Fruit fly (Drosophila melanogaster): ENCODE data around the gene CG13373.

- TF ChIP-seq Gug (GFP tag; IDR thresholded peaks at IDR 0.05), result no peak
- TF ChIP-seq fd85E (GFP tag; optimal IDR thresholded peaks at IDR 0.05), result no peak
- TF ChIP-seq Hr38 (GFP tag; optimal IDR thresholded peaks at IDR 0.05), result no peak
- TF ChIP-seq CG32006 (GFP tag; optimal IDR thresholded peaks at IDR 0.05), result no peak
These were observed 22.3 kb downstream of the CG13373 start for dm6 chrX:498924-499588.

Measured in whole organism, prepupa.